Fruit fly (Drosophila melanogaster): ENCODE results near the gene gwl.

Gene gwl

dm6 chr3R:18758548-18759257 is 12.5 kb downstream of the gwl start, which contains the start of gene Epg5 (continued):
- TF ChIP-seq CG15514 (GFP tag; optimal IDR thresholded peaks at IDR 0.05) (peak; percentile 77), Fer1 (GFP tag; optimal IDR thresholded peaks at IDR 0.05) (no peak), CTCF (GFP tag; optimal IDR thresholded peaks at IDR 0.05) (no peak), usp (GFP tag; optimal IDR thresholded peaks at IDR 0.05) (no peak), lab (GFP tag; optimal IDR thresholded peaks at IDR 0.05) (no peak), CG8290 (GFP tag; optimal IDR thresholded peaks at IDR 0.05) (no peak), CG8290 (tag; optimal IDR thresholded peaks at IDR 0.05) (no peak), CG12299 (tag; optimal IDR thresholded peaks at IDR 0.05) (peak; percentile 29), aop (GFP tag; IDR thresholded peaks at IDR 0.05) (no peak), psq (GFP tag; optimal IDR thresholded peaks at IDR 0.05) (peak; percentile 60), CG12155 (GFP tag; optimal IDR thresholded peaks at IDR 0.05) (peak; percentile 74), Ets65A (GFP tag) (peak; percentile 96), D19A (tag; optimal IDR thresholded peaks at IDR 0.05) (no peak), tx (GFP tag; optimal IDR thresholded peaks at IDR 0.05) (peak; percentile 38), bbx (GFP tag; IDR thresholded peaks at IDR 0.05; ENCODE audit: partially characterized antibody) (peak; percentile 91), CG7928 (GFP tag; optimal IDR thresholded peaks at IDR 0.05) (peak; percentile 93), CG15696 (tag; optimal IDR thresholded peaks at IDR 0.05) (peak; percentile 71), H2.0 (GFP tag; IDR thresholded peaks at IDR 0.05) (no peak), CG12104 (GFP tag; optimal IDR thresholded peaks at IDR 0.05) (peak; percentile 3), nerfin-2 (GFP tag; IDR thresholded peaks at IDR 0.05; ENCODE audit: partially characterized antibody) (peak; percentile 94), ind (GFP tag; optimal IDR thresholded peaks at IDR 0.05) (peak; percentile 73), repo (GFP tag; optimal IDR thresholded peaks at IDR 0.05) (peak; percentile 38), CG10959 (GFP tag; IDR thresholded peaks at IDR 0.05) (no peak), HmgZ (tag; optimal IDR thresholded peaks at IDR 0.05) (peak; percentile 89), CG3838 (GFP tag; optimal IDR thresholded peaks at IDR 0.05) (peak; percentile 20), CG14860 (GFP tag; IDR thresholded peaks at IDR 0.05; ENCODE audit: partially characterized antibody) (peak; percentile 98), ci (GFP tag; IDR thresholded peaks at IDR 0.05) (peak; percentile 46; the same call in 1 of the 3 replicates), Doc2 (GFP tag; IDR thresholded peaks at IDR 0.05) (no peak), slp2 (GFP tag; optimal IDR thresholded peaks at IDR 0.05) (peak; percentile 57), CG16779 (GFP tag; IDR thresholded peaks at IDR 0.05) (no peak), ato (GFP tag; IDR thresholded peaks at IDR 0.05; ENCODE audit: partially characterized antibody) (peak; percentile 78), MBD-R2 (GFP tag; IDR thresholded peaks at IDR 0.05) (peak; percentile 83), CG5245 (GFP tag; optimal IDR thresholded peaks at IDR 0.05) (peak; percentile 32), stwl (tag; optimal IDR thresholded peaks at IDR 0.05) (peak; percentile 70), ftz-f1 (GFP tag; optimal IDR thresholded peaks at IDR 0.05) (peak; percentile 42), klu (GFP tag; IDR thresholded peaks at IDR 0.05) (peak; percentile 70; the same call in 1 of the 2 replicates), CG33213 (GFP tag; optimal IDR thresholded peaks at IDR 0.05) (peak; percentile 45), sug (tag; optimal IDR thresholded peaks at IDR 0.05) (no peak), CG11456 (GFP tag; IDR thresholded peaks at IDR 0.05) (peak; percentile 64; the same call in 1 of the 3 replicates), kni (GFP tag; optimal IDR thresholded peaks at IDR 0.05) (no peak), zen2 (GFP tag; IDR thresholded peaks at IDR 0.05; ENCODE audit: partially characterized antibody) (peak; percentile 95), CG6272 (GFP tag; IDR thresholded peaks at IDR 0.05) (peak; percentile 84), lbe (GFP tag; optimal IDR thresholded peaks at IDR 0.05) (no peak), Pdp1 (GFP tag; optimal IDR thresholded peaks at IDR 0.05) (peak in 1 of 2 experiments; percentile 74), hkb (optimal IDR thresholded peaks at IDR 0.05) (peak; percentile 71), hkb (GFP tag; IDR thresholded peaks at IDR 0.05) (no peak), CG2129 (GFP tag; IDR thresholded peaks at IDR 0.05; ENCODE audit: partially characterized antibody) (peak; percentile 97), Dbx (GFP tag; IDR thresholded peaks at IDR 0.05) (peak; percentile 80), Sin3A (optimal IDR thresholded peaks at IDR 0.05) (peak; percentile 93), CG18619 (GFP tag; optimal IDR thresholded peaks at IDR 0.05) (peak; percentile 54), bab2 (GFP tag; optimal IDR thresholded peaks at IDR 0.05) (peak; percentile 65), sob (GFP tag; IDR thresholded peaks at IDR 0.05) (peak; percentile 86)
